Fruit fly (Drosophila melanogaster) whole organism, wandering third instar larva: ENCODE results near the gene CG34355.

Experiments
- Abd-B ChIP-seq: fragments of >200 bp; optimal IDR thresholded peaks from 2 replicates; lab custom pipeline; 2017; ENCODE audit warnings: missing biosample characterization, missing genetic modification characterization
- CG32264 ChIP-seq: fragments of 200-800 bp; sonication (Bioruptor generic); optimal IDR thresholded peaks from 2 replicates; lab custom pipeline; 2016; ENCODE audit warnings: missing biosample characterization, missing genetic modification characterization
- CG9705 ChIP-seq: fragments of 200-800 bp; sonication (Bioruptor generic); optimal IDR thresholded peaks from 2 replicates; lab custom pipeline; 2018; ENCODE audit warnings: missing biosample characterization, mild to moderate bottlenecking, missing genetic modification characterization
- CrebA ChIP-seq: fragments of 200-800 bp; sonication (Bioruptor generic); optimal IDR thresholded peaks from 2 replicates; lab custom pipeline; 2016; ENCODE audit warnings: missing biosample characterization, mild to moderate bottlenecking, missing genetic modification characterization, borderline replicate concordance
- Dfd ChIP-seq: fragments of >200 bp; optimal IDR thresholded peaks from 2 replicates; lab custom pipeline; 2017; ENCODE audit warnings: missing biosample characterization, missing genetic modification characterization
- Dif ChIP-seq: fragments of 200-275, 200-300 bp; sonication (Bioruptor generic); optimal IDR thresholded peaks from 2 replicates; lab custom pipeline; 2018; ENCODE audit warnings: missing biosample characterization, missing genetic modification characterization; ENCODE audit not compliant: partially characterized antibody
- GATAd ChIP-seq: sonication (Bioruptor generic); optimal IDR thresholded peaks from 2 replicates; lab custom pipeline; 2016; ENCODE audit warnings: missing biosample characterization, missing genetic modification characterization
- HLH106 ChIP-seq: fragments of 200-800 bp; optimal IDR thresholded peaks from 3 replicates; lab custom pipeline; 2019; ENCODE audit warnings: missing biosample characterization, mild to moderate bottlenecking, missing genetic modification characterization, moderate library complexity
- Hnf4 ChIP-seq: fragments of 200-800 bp; sonication (Bioruptor generic); optimal IDR thresholded peaks from 2 replicates; lab custom pipeline; 2016; ENCODE audit warnings: missing biosample characterization, mild to moderate bottlenecking, missing genetic modification characterization
- Hr78 ChIP-seq: fragments of >200 bp; optimal IDR thresholded peaks from 2 replicates; lab custom pipeline; 2017; ENCODE audit warnings: missing biosample characterization, missing genetic modification characterization
- Hr83 ChIP-seq: fragments of 200-300 bp; sonication (Bioruptor generic); optimal IDR thresholded peaks from 2 replicates; lab custom pipeline; 2016; ENCODE audit warnings: missing biosample characterization, mild to moderate bottlenecking, missing genetic modification characterization, moderate library complexity; ENCODE audit not compliant: poor library complexity, severe bottlenecking
- Jra ChIP-seq: sonication (Bioruptor generic); optimal IDR thresholded peaks from 2 replicates; lab custom pipeline; 2016; ENCODE audit warnings: missing biosample characterization, missing genetic modification characterization
- Mio ChIP-seq: sonication (Bioruptor generic); optimal IDR thresholded peaks from 2 replicates; lab custom pipeline; 2016; ENCODE audit warnings: missing biosample characterization, missing genetic modification characterization
- Myc ChIP-seq: fragments of >200 bp; optimal IDR thresholded peaks from 2 replicates; lab custom pipeline; 2017
- N ChIP-seq: fragments of >200 bp; optimal IDR thresholded peaks from 2 replicates; lab custom pipeline; 2018; ENCODE audit warnings: missing biosample characterization, missing external identifiers, missing genetic modification characterization
- OdsH ChIP-seq: fragments of 200-800 bp; sonication (Bioruptor generic); optimal IDR thresholded peaks from 2 replicates; lab custom pipeline; 2016; ENCODE audit warnings: missing biosample characterization, mild to moderate bottlenecking, missing genetic modification characterization
- Rel ChIP-seq, 2 experiments: fragments of 200-800 bp; sonication (Bioruptor generic) in 1 of 2; optimal IDR thresholded peaks; 2 replicates in 1 of 2; 3 replicates in 1 of 2; lab custom pipeline; 2016 to 2019; ENCODE audit warnings: mild to moderate bottlenecking in 2 of 2, missing biosample characterization in 2 of 2, missing genetic modification characterization in 2 of 2, moderate library complexity in 1 of 2
- Sp1 ChIP-seq: fragments of 200-800 bp; sonication (Bioruptor generic); optimal IDR thresholded peaks from 3 replicates; lab custom pipeline; 2019; ENCODE audit warnings: missing biosample characterization, mild to moderate bottlenecking, missing genetic modification characterization, moderate library complexity
- Vsx2 ChIP-seq: fragments of 200-300, 225-300 bp; sonication (Bioruptor generic); optimal IDR thresholded peaks from 2 replicates; lab custom pipeline; 2018; ENCODE audit warnings: missing biosample characterization, missing genetic modification characterization; ENCODE audit not compliant: partially characterized antibody
- br ChIP-seq: fragments of 200-800 bp; sonication (Bioruptor generic); optimal IDR thresholded peaks from 2 replicates; lab custom pipeline; 2016; ENCODE audit warnings: missing biosample characterization, missing genetic modification characterization
- brk ChIP-seq: fragments of 200-800 bp; sonication (Bioruptor generic); optimal IDR thresholded peaks from 2 replicates; lab custom pipeline; 2016; ENCODE audit warnings: missing biosample characterization, mild to moderate bottlenecking, missing genetic modification characterization
- dl ChIP-seq, 2 experiments: fragments of 175-275, 200-275 bp in 1 of 2; fragments of 200-275 bp in 1 of 2; sonication (Bioruptor generic); optimal IDR thresholded peaks; lab custom pipeline; 2018; ENCODE audit warnings: mild to moderate bottlenecking in 2 of 2, missing biosample characterization in 2 of 2, missing genetic modification characterization in 2 of 2, moderate library complexity in 2 of 2; ENCODE audit not compliant: partially characterized antibody in 2 of 2, insufficient read depth in 1 of 2
- dmrt93B ChIP-seq: fragments of 200-800 bp; sonication (Bioruptor generic); optimal IDR thresholded peaks from 2 replicates; lab custom pipeline; 2018; ENCODE audit warnings: missing biosample characterization, mild to moderate bottlenecking, missing genetic modification characterization
- dsf ChIP-seq: sonication (Bioruptor generic); optimal IDR thresholded peaks from 2 replicates; lab custom pipeline; 2016; ENCODE audit warnings: missing biosample characterization, missing genetic modification characterization, borderline replicate concordance
- ey ChIP-seq: fragments of 200-800 bp; sonication (Bioruptor generic); optimal IDR thresholded peaks from 2 replicates; lab custom pipeline; 2016; ENCODE audit warnings: missing biosample characterization, missing genetic modification characterization
- foxo ChIP-seq, 2 experiments: fragments of 200-800 bp; sonication (Bioruptor generic); optimal IDR thresholded peaks; 2 replicates in 1 of 2; 3 replicates in 1 of 2; lab custom pipeline; 2016 to 2017; ENCODE audit warnings: missing biosample characterization in 2 of 2, missing genetic modification characterization in 2 of 2
- fru ChIP-seq: fragments of 200-800 bp; sonication (Bioruptor generic); optimal IDR thresholded peaks from 3 replicates; lab custom pipeline; 2016; ENCODE audit warnings: missing biosample characterization, mild to moderate bottlenecking, missing genetic modification characterization
- h ChIP-seq: fragments of 200-800 bp; sonication (Bioruptor generic); optimal IDR thresholded peaks from 3 replicates; lab custom pipeline; 2016; ENCODE audit warnings: missing biosample characterization, mild to moderate bottlenecking, missing genetic modification characterization
- jim ChIP-seq: fragments of 175-275, 200-325 bp; sonication (Bioruptor generic); optimal IDR thresholded peaks from 2 replicates; lab custom pipeline; 2016; ENCODE audit warnings: missing biosample characterization, mild to moderate bottlenecking, missing genetic modification characterization
- lola ChIP-seq: fragments of >200 bp; optimal IDR thresholded peaks from 2 replicates; lab custom pipeline; 2017; ENCODE audit warnings: missing biosample characterization, missing genetic modification characterization
- pan ChIP-seq: fragments of >200 bp; optimal IDR thresholded peaks from 2 replicates; lab custom pipeline; 2017
- psq ChIP-seq: fragments of 200-800 bp; sonication (Bioruptor generic); optimal IDR thresholded peaks from 3 replicates; lab custom pipeline; 2017; ENCODE audit warnings: missing biosample characterization, mild to moderate bottlenecking, missing genetic modification characterization, moderate library complexity
- rgr ChIP-seq: fragments of 200-800 bp; sonication (Bioruptor generic); optimal IDR thresholded peaks from 3 replicates; lab custom pipeline; 2016; ENCODE audit warnings: missing biosample characterization, mild to moderate bottlenecking, missing genetic modification characterization
- sage ChIP-seq: fragments of 200-800 bp; sonication (Bioruptor generic); optimal IDR thresholded peaks from 2 replicates; lab custom pipeline; 2016; ENCODE audit warnings: missing biosample characterization, mild to moderate bottlenecking, missing genetic modification characterization
- sv ChIP-seq: fragments of 200-800 bp; sonication (Bioruptor generic); optimal IDR thresholded peaks from 3 replicates; lab custom pipeline; 2016; ENCODE audit warnings: missing biosample characterization, missing genetic modification characterization
- tai ChIP-seq: sonication (Bioruptor generic); optimal IDR thresholded peaks from 2 replicates; lab custom pipeline; 2016; ENCODE audit warnings: missing biosample characterization, missing genetic modification characterization
- usp ChIP-seq: fragments of >200 bp; optimal IDR thresholded peaks from 2 replicates; lab custom pipeline; 2017; ENCODE audit warnings: missing biosample characterization, missing genetic modification characterization
- woc ChIP-seq: sonication (Bioruptor generic); optimal IDR thresholded peaks from 2 replicates; lab custom pipeline; 2016; ENCODE audit warnings: missing biosample characterization, mild to moderate bottlenecking, missing genetic modification characterization

Gene CG34355

dm6 chr3R:23886270-23887095, 82.8 kb downstream of the CG34355 start:
- TF ChIP-seq Dfd (GFP tag; lab: Kevin White, UChicago) (no peak), pan (no peak), Myc (lab: Kevin White, UChicago) (no peak), br (GFP tag; lab: Kevin White, UChicago) (peak; percentile 95), rgr (peak; percentile 95), HLH106 (tag; lab: Kevin White, UChicago) (peak; percentile 93), CG32264 (GFP tag; lab: Kevin White, UChicago) (peak; percentile 84), CrebA (GFP tag; lab: Kevin White, UChicago) (peak; percentile 80), Hnf4 (GFP tag; lab: Kevin White, UChicago) (peak; percentile 89), sage (GFP tag; lab: Kevin White, UChicago) (peak; percentile 91), woc (peak; percentile 97), jim (GFP tag; lab: Kevin White, UChicago) (no peak), Sp1 (peak; percentile 95), dmrt93B (GFP tag; lab: Kevin White, UChicago) (peak; percentile 88), CG9705 (GFP tag; lab: Kevin White, UChicago) (peak; percentile 87), sv (GFP tag; lab: Kevin White, UChicago) (peak; percentile 59), dsf (peak; percentile 53), Hr83 (GFP tag; lab: Kevin White, UChicago) (no peak), usp (GFP tag; lab: Kevin White, UChicago) (no peak), GATAd (no peak), Hr78 (GFP tag; lab: Kevin White, UChicago) (no peak), fru (peak; percentile 96), Vsx2 (peak; percentile 15), lola (GFP tag; lab: Kevin White, UChicago) (no peak), Dif (no peak), ey (GFP tag; lab: Kevin White, UChicago) (peak; percentile 94), psq (GFP tag; lab: Kevin White, UChicago) (peak; percentile 91), Rel (GFP tag; optimal IDR thresholded peaks at IDR 0.05; lab: Kevin White, UChicago) (peak; percentile 81), Rel (tag; optimal IDR thresholded peaks at IDR 0.05; lab: Kevin White, UChicago) (peak; percentile 65), dl (GFP tag; optimal IDR thresholded peaks at IDR 0.05; lab: Kevin White, UChicago; ENCODE audit: insufficient read depth in 1 of 2, partially characterized antibody in 2 of 2) (peak in 1 of 2 experiments; percentile 29), OdsH (GFP tag; lab: Kevin White, UChicago) (peak; percentile 96), brk (GFP tag; lab: Kevin White, UChicago) (peak; percentile 81), Abd-B (GFP tag; lab: Kevin White, UChicago) (no peak), foxo (GFP tag; optimal IDR thresholded peaks at IDR 0.05; lab: Kevin White, UChicago) (peak; percentile 48 to 94), N (GFP tag; lab: Kevin White, UChicago) (no peak), Mio (GFP tag; lab: Kevin White, UChicago) (no peak), tai (peak; percentile 85), Jra (GFP tag; lab: Kevin White, UChicago) (peak; percentile 67), h (peak; percentile 96)
- TF ChIP-seq, all 38 proteins: peak for 25

- TF ChIP-seq Vsx2 = no peak
- TF ChIP-seq Sp1 = peak; percentile 87
- no peak for TF ChIP-seq GATAd
- peak; percentile 52 for TF ChIP-seq woc
- peak; percentile 73 for TF ChIP-seq brk (GFP tag; lab: Kevin White, UChicago)
- TF ChIP-seq jim (GFP tag; lab: Kevin White, UChicago) = no peak
- TF ChIP-seq tai = peak; percentile 54
- no peak for TF ChIP-seq Myc (lab: Kevin White, UChicago)
- TF ChIP-seq CG32264 (GFP tag; lab: Kevin White, UChicago) = peak; percentile 43
- peak; percentile 77 for TF ChIP-seq ey (GFP tag; lab: Kevin White, UChicago)
- TF ChIP-seq Hr83 (GFP tag; lab: Kevin White, UChicago) = no peak
- TF ChIP-seq Rel (GFP tag; optimal IDR thresholded peaks at IDR 0.05; lab: Kevin White, UChicago) = peak; percentile 71
- TF ChIP-seq Rel (tag; optimal IDR thresholded peaks at IDR 0.05; lab: Kevin White, UChicago) = peak; percentile 29
- TF ChIP-seq Jra (GFP tag; lab: Kevin White, UChicago) = no peak
- no peak for TF ChIP-seq usp (GFP tag; lab: Kevin White, UChicago)
- TF ChIP-seq lola (GFP tag; lab: Kevin White, UChicago) = no peak
- TF ChIP-seq Abd-B (GFP tag; lab: Kevin White, UChicago) = no peak
- TF ChIP-seq pan = no peak
- peak; percentile 78 for TF ChIP-seq sv (GFP tag; lab: Kevin White, UChicago)
- TF ChIP-seq Hnf4 (GFP tag; lab: Kevin White, UChicago) = peak; percentile 78
- TF ChIP-seq dsf = no peak
- TF ChIP-seq Hr78 (GFP tag; lab: Kevin White, UChicago) = no peak
- peak; percentile 63 for TF ChIP-seq br (GFP tag; lab: Kevin White, UChicago)
- peak; percentile 69 for TF ChIP-seq CrebA (GFP tag; lab: Kevin White, UChicago)
- TF ChIP-seq foxo (GFP tag; optimal IDR thresholded peaks at IDR 0.05; lab: Kevin White, UChicago) = peak in 1 of 2 experiments; percentile 88
- TF ChIP-seq Mio (GFP tag; lab: Kevin White, UChicago) = no peak
- peak; percentile 91 for TF ChIP-seq rgr
- no peak for TF ChIP-seq dl (GFP tag; optimal IDR thresholded peaks at IDR 0.05; lab: Kevin White, UChicago; ENCODE audit: insufficient read depth in 1 of 2, partially characterized antibody in 2 of 2)
- TF ChIP-seq HLH106 (tag; lab: Kevin White, UChicago) = peak; percentile 87
- TF ChIP-seq psq (GFP tag; lab: Kevin White, UChicago) = peak; percentile 89
- TF ChIP-seq Dif = no peak
- no peak for TF ChIP-seq N (GFP tag; lab: Kevin White, UChicago)
- peak; percentile 87 for TF ChIP-seq fru
- TF ChIP-seq CG9705 (GFP tag; lab: Kevin White, UChicago) = no peak
- TF ChIP-seq h = peak; percentile 90
- TF ChIP-seq dmrt93B (GFP tag; lab: Kevin White, UChicago) = peak; percentile 77
- TF ChIP-seq OdsH (GFP tag; lab: Kevin White, UChicago) = peak; percentile 88
- peak; percentile 87 for TF ChIP-seq sage (GFP tag; lab: Kevin White, UChicago)
- TF ChIP-seq Dfd (GFP tag; lab: Kevin White, UChicago) = no peak
These were observed 83.4 kb downstream of the CG34355 start for dm6 chr3R:23887096-23887421.
